Fruit fly (Drosophila melanogaster) whole organism, embryonic: Measurements from ENCODE around the gene CG34117.
A peak's percentile ranks its signal among the peaks of the same experiment; 100 is the strongest.

Experiments used
- CG8944 ChIP-seq: fragments of 200-800 bp; sonication (Bioruptor generic); optimal IDR thresholded peaks from 3 replicates; lab custom pipeline; 2016; ENCODE audit warnings: missing biosample characterization, missing genetic modification characterization
- Kr ChIP-seq: fragments of 200-800 bp; sonication (Bioruptor generic); optimal IDR thresholded peaks from 2 replicates; lab custom pipeline; 2017; ENCODE audit warnings: missing biosample characterization, mild to moderate bottlenecking, missing genetic modification characterization
- Stat92E ChIP-seq, 3 experiments: fragments of >200 bp in 2 of 3; fragments of 200-800 bp in 1 of 3; sonication (Bioruptor generic) in 1 of 3; optimal IDR thresholded peaks; 2 replicates each; lab custom pipeline; 2017 to 2019; ENCODE audit warnings: missing biosample characterization in 3 of 3, missing genetic modification characterization in 3 of 3, mild to moderate bottlenecking in 1 of 3, moderate library complexity in 1 of 3
- chif ChIP-seq, 2 experiments: fragments of 200-800 bp; sonication (Bioruptor generic); optimal IDR thresholded peaks; 3 replicates each; lab custom pipeline; 2016; ENCODE audit warnings: missing biosample characterization in 2 of 2, missing genetic modification characterization in 2 of 2
- dmrt11E ChIP-seq: fragments of 200-800 bp; sonication (Bioruptor generic); optimal IDR thresholded peaks from 3 replicates; lab custom pipeline; 2018; ENCODE audit warnings: missing biosample characterization, mild to moderate bottlenecking, missing genetic modification characterization, moderate library complexity
- fd64A ChIP-seq: fragments of 200-800 bp; sonication (Bioruptor generic); optimal IDR thresholded peaks from 3 replicates; lab custom pipeline; 2018; ENCODE audit warnings: missing biosample characterization, mild to moderate bottlenecking, missing genetic modification characterization
- pnt ChIP-seq: fragments of 200-800 bp; sonication (Bioruptor generic); optimal IDR thresholded peaks from 3 replicates; lab custom pipeline; 2016; ENCODE audit warnings: missing biosample characterization, missing genetic modification characterization

dm6 chr3R:9378644-9379411, 21.0 kb downstream of the CG34117 start:
- TF ChIP-seq Kr: peak; percentile 87
- peak; percentile 93 for TF ChIP-seq dmrt11E (tag; lab: Kevin White, UChicago)
- TF ChIP-seq chif (GFP tag; optimal IDR thresholded peaks at IDR 0.05; lab: Kevin White, UChicago): no peak
- TF ChIP-seq fd64A: no peak
- peak in 1 of 3 experiments; percentile 99 for TF ChIP-seq Stat92E (GFP tag; optimal IDR thresholded peaks at IDR 0.05; lab: Kevin White, UChicago)
- TF ChIP-seq CG8944 (GFP tag; lab: Kevin White, UChicago): no peak
- TF ChIP-seq pnt: no peak
